Worm (Caenorhabditis elegans): Measurements from ENCODE around the gene rol-6.

rol-6 gene

ce11 chrII:8746298-8746775 is 13.5 kb downstream of the rol-6 start:
- no peak for TF ChIP-seq aly-2 (tag; optimal IDR thresholded peaks at IDR 0.05)
- no peak for TF ChIP-seq nhr-129 (tag; optimal IDR thresholded peaks at IDR 0.05)
- TF ChIP-seq nhr-25 (tag; optimal IDR thresholded peaks at IDR 0.05): peak; percentile 25
- TF ChIP-seq sem-4 (tag; optimal IDR thresholded peaks at IDR 0.05): peak; percentile 56
- TF ChIP-seq ama-1 (optimal IDR thresholded peaks at IDR 0.05): peak; percentile 52
- TF ChIP-seq mbf-1 (tag; optimal IDR thresholded peaks at IDR 0.05): no peak
- TF ChIP-seq lin-39 (tag; optimal IDR thresholded peaks at IDR 0.05): no peak

- TF ChIP-seq nhr-10 (tag; optimal IDR thresholded peaks at IDR 0.05) (no peak), ama-1 (optimal IDR thresholded peaks at IDR 0.05) (peak; percentile 96), Y55F3AM.14 (GFP tag; optimal IDR thresholded peaks at IDR 0.05) (no peak), zag-1 (tag; optimal IDR thresholded peaks at IDR 0.05) (no peak), unc-39 (tag; optimal IDR thresholded peaks at IDR 0.05) (no peak), fos-1 (tag; optimal IDR thresholded peaks at IDR 0.05) (no peak), R02D3.7 (tag; optimal IDR thresholded peaks at IDR 0.05) (no peak), aly-2 (tag; optimal IDR thresholded peaks at IDR 0.05) (no peak), blmp-1 (tag; optimal IDR thresholded peaks at IDR 0.05; ENCODE audit: insufficient read depth) (no peak), ztf-4 (tag; optimal IDR thresholded peaks at IDR 0.05) (peak; percentile 93), nhr-12 (tag; optimal IDR thresholded peaks at IDR 0.05) (no peak), crh-2 (tag; optimal IDR thresholded peaks at IDR 0.05) (peak; percentile 17), peb-1 (tag; optimal IDR thresholded peaks at IDR 0.05) (no peak), unc-62 (GFP tag; optimal IDR thresholded peaks at IDR 0.05) (no peak), nhr-6 (tag; optimal IDR thresholded peaks at IDR 0.05) (peak; percentile 1), snpc-4 (tag; optimal IDR thresholded peaks at IDR 0.05) (peak; percentile 1), egl-27 (tag; optimal IDR thresholded peaks at IDR 0.05) (no peak), dmd-4 (tag; optimal IDR thresholded peaks at IDR 0.05) (no peak), nhr-25 (tag; optimal IDR thresholded peaks at IDR 0.05) (peak; percentile 97), lin-13 (GFP tag; optimal IDR thresholded peaks at IDR 0.05) (peak; percentile 51), ZK546.5 (tag; optimal IDR thresholded peaks at IDR 0.05) (no peak), alr-1 (tag; optimal IDR thresholded peaks at IDR 0.05) (no peak), ceh-16 (tag; optimal IDR thresholded peaks at IDR 0.05) (no peak), mdl-1 (tag; optimal IDR thresholded peaks at IDR 0.05) (no peak), ztf-11 (tag; optimal IDR thresholded peaks at IDR 0.05) (no peak), ztf-1 (GFP tag; conservative IDR thresholded peaks at IDR 0.05) (0 out of 2 replicates have a peak, but pooled peaks have one; percentile 85), nhr-11 (tag; optimal IDR thresholded peaks at IDR 0.05) (no peak), lin-39 (tag; optimal IDR thresholded peaks at IDR 0.05) (no peak), elt-1 (tag; optimal IDR thresholded peaks at IDR 0.05) (no peak), nhr-77 (tag; optimal IDR thresholded peaks at IDR 0.05) (no peak), sma-9 (GFP tag; optimal IDR thresholded peaks at IDR 0.05) (peak; percentile 73), sma-9 (tag; optimal IDR thresholded peaks at IDR 0.05) (no peak), mab-5 (tag; optimal IDR thresholded peaks at IDR 0.05) (no peak), elt-3 (tag; optimal IDR thresholded peaks at IDR 0.05) (no peak), ceh-82 (tag; optimal IDR thresholded peaks at IDR 0.05) (no peak), nhr-23 (tag; optimal IDR thresholded peaks at IDR 0.05) (no peak), F13H6.1 (tag; optimal IDR thresholded peaks at IDR 0.05) (peak; percentile 48), sem-4 (tag; optimal IDR thresholded peaks at IDR 0.05) (peak; percentile 76), nhr-237 (tag; optimal IDR thresholded peaks at IDR 0.05) (no peak), gmeb-1 (tag; optimal IDR thresholded peaks at IDR 0.05) (no peak), lin-11 (tag; optimal IDR thresholded peaks at IDR 0.05) (peak; percentile 23), mbf-1 (tag; optimal IDR thresholded peaks at IDR 0.05) (no peak), skn-1 (tag; optimal IDR thresholded peaks at IDR 0.05) (no peak), C34F6.9 (tag; optimal IDR thresholded peaks at IDR 0.05) (peak; percentile 25), nhr-21 (tag; optimal IDR thresholded peaks at IDR 0.05) (peak; percentile 82), unc-55 (GFP tag; optimal IDR thresholded peaks at IDR 0.05) (no peak), lsy-2 (tag; optimal IDR thresholded peaks at IDR 0.05) (peak in 1 of 2 experiments; percentile 55), nhr-129 (tag; optimal IDR thresholded peaks at IDR 0.05) (peak; percentile 75), sma-3 (GFP tag; optimal IDR thresholded peaks at IDR 0.05) (peak; percentile 69)
Observed at ce11 chrII:8747246-8747938, 14.5 kb downstream of the rol-6 start.

Measured in whole organism, L2 larva.